Worm (Caenorhabditis elegans) whole organism, L3 larva: ENCODE results near the gene C33F10.1.

Experiments used
- R02D3.7 ChIP-seq: fragments of 150-350 bp; optimal IDR thresholded peaks from 2 replicates; lab custom pipeline; 2014; ENCODE audit warnings: missing biosample characterization, missing genetic modification characterization
- ZK546.5 ChIP-seq: sonication (generic microtip); optimal IDR thresholded peaks from 2 replicates; lab custom pipeline; 2017; ENCODE audit warnings: missing biosample characterization, missing genetic modification characterization
- aly-2 ChIP-seq: fragments of 150-350 bp; optimal IDR thresholded peaks from 2 replicates; lab custom pipeline; 2014; ENCODE audit warnings: missing biosample characterization, missing genetic modification characterization
- ama-1 ChIP-seq: fragments of 150-350 bp; optimal IDR thresholded peaks from 2 replicates; lab custom pipeline; 2018
- ceh-16 ChIP-seq: sonication (generic microtip); optimal IDR thresholded peaks from 2 replicates; lab custom pipeline; 2017; ENCODE audit warnings: missing biosample characterization, missing genetic modification characterization
- ceh-82 ChIP-seq: fragments of 150-350 bp; optimal IDR thresholded peaks from 2 replicates; lab custom pipeline; 2014; ENCODE audit warnings: missing biosample characterization, missing genetic modification characterization
- ceh-9 ChIP-seq: sonication (generic microtip); optimal IDR thresholded peaks from 2 replicates; lab custom pipeline; 2018; ENCODE audit warnings: missing biosample characterization, missing genetic modification characterization
- daf-12 ChIP-seq: fragments of 150-350 bp; optimal IDR thresholded peaks from 2 replicates; lab custom pipeline; 2014; ENCODE audit warnings: missing biosample characterization, missing genetic modification reagents, missing genetic modification characterization
- egl-27 ChIP-seq: sonication (generic microtip); optimal IDR thresholded peaks from 4 replicates; lab custom pipeline; 2017; ENCODE audit warnings: missing biosample characterization, missing genetic modification reagents, missing genetic modification characterization
- egl-5 ChIP-seq: fragments of 150-350 bp; optimal IDR thresholded peaks from 2 replicates; lab custom pipeline; 2017; ENCODE audit warnings: missing biosample characterization, missing genetic modification reagents, missing genetic modification characterization, inconsistent platforms
- elt-1 ChIP-seq: fragments of 150-350 bp; optimal IDR thresholded peaks from 2 replicates; lab custom pipeline; 2014; ENCODE audit warnings: missing biosample characterization, missing genetic modification characterization
- elt-3 ChIP-seq, 3 experiments: fragments of 150-350 bp in 1 of 3; sonication (generic microtip) in 2 of 3; optimal IDR thresholded peaks; 2 replicates in 2 of 3; 4 replicates in 1 of 3; lab custom pipeline; 2014 to 2017; ENCODE audit warnings: missing biosample characterization in 3 of 3, missing genetic modification characterization in 3 of 3
- eor-1 ChIP-seq, 2 experiments: fragments of 150-350 bp; optimal IDR thresholded peaks; 2 replicates each; lab custom pipeline; 2014 to 2018; ENCODE audit warnings: missing biosample characterization in 2 of 2, missing genetic modification characterization in 2 of 2
- fkh-10 ChIP-seq: sonication (generic microtip); optimal IDR thresholded peaks from 2 replicates; lab custom pipeline; 2017; ENCODE audit warnings: missing biosample characterization, missing genetic modification reagents, missing genetic modification characterization
- fkh-2 ChIP-seq: fragments of 150-350 bp; optimal IDR thresholded peaks from 2 replicates; lab custom pipeline; 2014; ENCODE audit warnings: missing biosample characterization, missing genetic modification reagents, missing genetic modification characterization
- fos-1 ChIP-seq: fragments of 150-350 bp; optimal IDR thresholded peaks from 2 replicates; lab custom pipeline; 2014; ENCODE audit warnings: missing biosample characterization, missing genetic modification characterization
- hmg-11 ChIP-seq: sonication (generic microtip); optimal IDR thresholded peaks from 2 replicates; lab custom pipeline; 2016; ENCODE audit warnings: missing genetic modification characterization, missing compliant biosample characterization
- jun-1 ChIP-seq: fragments of 150-350 bp; optimal IDR thresholded peaks from 2 replicates; lab custom pipeline; 2014; ENCODE audit warnings: missing biosample characterization, missing genetic modification reagents, missing genetic modification characterization
- lin-15B ChIP-seq: fragments of 150-350 bp; optimal IDR thresholded peaks from 2 replicates; lab custom pipeline; 2014; ENCODE audit warnings: missing biosample characterization, missing genetic modification characterization
- lin-39 ChIP-seq: fragments of 150-350 bp; optimal IDR thresholded peaks from 2 replicates; lab custom pipeline; 2018; ENCODE audit warnings: missing biosample characterization, missing genetic modification reagents, missing genetic modification characterization
- lsy-12 ChIP-seq: sonication (generic microtip); optimal IDR thresholded peaks from 2 replicates; lab custom pipeline; 2016; ENCODE audit warnings: mild to moderate bottlenecking, missing genetic modification characterization, missing compliant biosample characterization
- mml-1 ChIP-seq: fragments of 150-350 bp; sonication (generic microtip); optimal IDR thresholded peaks from 3 replicates; lab custom pipeline; 2014; ENCODE audit warnings: missing biosample characterization, missing genetic modification characterization
- nfya-1 ChIP-seq: sonication (generic microtip); optimal IDR thresholded peaks from 2 replicates; lab custom pipeline; 2017; ENCODE audit warnings: missing genetic modification characterization, mild to moderate bottlenecking, missing compliant biosample characterization, antibody characterized with exemption, moderate library complexity; ENCODE audit not compliant: insufficient read depth
- nhr-11 ChIP-seq: fragments of 150-350 bp; optimal IDR thresholded peaks from 2 replicates; lab custom pipeline; 2014; ENCODE audit warnings: missing biosample characterization, missing genetic modification characterization
- nhr-12 ChIP-seq: fragments of 150-350 bp; optimal IDR thresholded peaks from 2 replicates; lab custom pipeline; 2014; ENCODE audit warnings: missing biosample characterization, missing genetic modification characterization
- nhr-23 ChIP-seq: fragments of 150-350 bp; optimal IDR thresholded peaks from 2 replicates; lab custom pipeline; 2014; ENCODE audit warnings: missing biosample characterization, missing genetic modification reagents, missing genetic modification characterization
- nhr-237 ChIP-seq: fragments of 150-350 bp; optimal IDR thresholded peaks from 2 replicates; lab custom pipeline; 2014; ENCODE audit warnings: missing biosample characterization, missing genetic modification characterization
- nhr-25 ChIP-seq: sonication (generic microtip); optimal IDR thresholded peaks from 2 replicates; lab custom pipeline; 2017; ENCODE audit warnings: missing biosample characterization, missing genetic modification characterization
- nhr-28 ChIP-seq: fragments of 150-350 bp; optimal IDR thresholded peaks from 2 replicates; lab custom pipeline; 2014; ENCODE audit warnings: missing biosample characterization, missing genetic modification characterization
- nhr-43 ChIP-seq: sonication (generic microtip); optimal IDR thresholded peaks from 2 replicates; lab custom pipeline; 2016; ENCODE audit warnings: mild to moderate bottlenecking, missing genetic modification characterization, missing compliant biosample characterization; ENCODE audit not compliant: poor library complexity, severe bottlenecking
- nhr-67 ChIP-seq: fragments of 150-350 bp; optimal IDR thresholded peaks from 2 replicates; lab custom pipeline; 2014; ENCODE audit warnings: missing biosample characterization, missing genetic modification characterization
- nhr-76 ChIP-seq: fragments of 150-350 bp; sonication (generic microtip); optimal IDR thresholded peaks from 5 replicates; lab custom pipeline; 2014; ENCODE audit warnings: missing biosample characterization, missing genetic modification characterization
- nhr-77 ChIP-seq: fragments of 150-350 bp; optimal IDR thresholded peaks from 2 replicates; lab custom pipeline; 2014; ENCODE audit warnings: missing biosample characterization, missing genetic modification characterization
- pqm-1 ChIP-seq: fragments of 150-350 bp; optimal IDR thresholded peaks from 2 replicates; lab custom pipeline; 2017; ENCODE audit warnings: missing biosample characterization, missing genetic modification characterization, inconsistent platforms
- skn-1 ChIP-seq: fragments of 150-350 bp; optimal IDR thresholded peaks from 2 replicates; lab custom pipeline; 2014; ENCODE audit warnings: missing biosample characterization, missing genetic modification characterization
- tbx-2 ChIP-seq: sonication (generic microtip); optimal IDR thresholded peaks from 2 replicates; lab custom pipeline; 2016; ENCODE audit warnings: mild to moderate bottlenecking, missing genetic modification characterization, missing compliant biosample characterization
- unc-39 ChIP-seq: sonication (generic microtip); optimal IDR thresholded peaks from 4 replicates; lab custom pipeline; 2017; ENCODE audit warnings: missing biosample characterization, missing genetic modification characterization
- unc-62 ChIP-seq: fragments of 150-350 bp; sonication (generic microtip); optimal IDR thresholded peaks from 4 replicates; lab custom pipeline; 2014; ENCODE audit warnings: missing biosample characterization, missing genetic modification reagents, missing genetic modification characterization
- zag-1 ChIP-seq: fragments of 150-350 bp; optimal IDR thresholded peaks from 2 replicates; lab custom pipeline; 2014; ENCODE audit warnings: missing biosample characterization, missing genetic modification characterization
- ztf-4 ChIP-seq: fragments of 150-350 bp; optimal IDR thresholded peaks from 2 replicates; lab custom pipeline; 2014; ENCODE audit warnings: missing biosample characterization, missing genetic modification characterization

Gene C33F10.1

DNA sequence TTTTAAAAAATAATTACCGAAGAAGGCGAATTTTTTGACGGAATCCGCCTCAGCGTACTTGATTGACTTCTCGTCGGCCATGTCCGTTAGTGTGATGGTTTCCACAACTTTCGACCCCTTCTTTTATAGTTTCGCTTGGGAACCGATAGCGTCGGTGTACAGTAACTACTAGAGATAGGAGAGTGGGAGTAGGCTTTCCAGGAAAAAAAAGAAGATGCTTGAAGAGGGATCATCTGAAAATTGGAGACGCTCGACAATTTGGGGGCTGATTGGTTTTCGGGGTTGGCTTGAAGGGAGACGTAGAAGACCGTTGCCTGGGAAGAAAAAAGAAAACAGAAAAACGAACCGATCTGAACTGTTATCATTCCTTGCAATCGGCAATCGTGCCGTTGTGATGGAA is 35.9 kb downstream of the C33F10.1 start, which contains the start of gene col-20:
Gene col-20 (minus strand): TSS at position 101 of the 400 bp plus-strand sequence.
- TF ChIP-seq ceh-82 (tag; lab: Kevin White, UChicago) (no peak), zag-1 (no peak), lsy-12 (tag; lab: Kevin White, UChicago) (no peak), nhr-25 (tag; lab: Kevin White, UChicago) (no peak), hmg-11 (tag; lab: Kevin White, UChicago) (no peak), aly-2 (no peak), lin-15B (tag; lab: Kevin White, UChicago) (no peak), elt-1 (no peak), elt-3 (tag; optimal IDR thresholded peaks at IDR 0.05; lab: Kevin White, UChicago) (no peak), ZK546.5 (tag; lab: Kevin White, UChicago) (no peak), nfya-1 (no peak), nhr-12 (no peak), nhr-76 (no peak), fos-1 (tag; lab: Kevin White, UChicago) (no peak)
- TF ChIP-seq, all 47 proteins: peak for 0

DNA sequence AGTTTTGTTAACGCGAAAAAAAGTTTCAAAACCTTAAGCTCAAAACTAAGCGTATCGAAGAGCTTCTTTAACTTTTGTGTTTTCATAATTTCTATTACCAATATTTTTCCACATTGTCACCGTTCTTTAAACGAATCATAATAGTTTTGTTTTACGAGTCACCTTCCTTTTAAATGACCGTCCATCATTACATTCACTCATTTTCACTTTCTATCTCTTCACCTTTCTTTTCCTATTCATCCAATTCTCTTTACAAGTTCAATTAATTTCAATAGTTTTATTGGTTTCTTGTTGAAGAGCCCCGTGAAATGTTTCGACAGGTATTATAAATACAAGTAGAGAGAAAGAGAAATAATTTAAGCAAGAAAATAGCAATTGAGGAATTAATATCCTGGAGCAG is 37.0 kb downstream of the C33F10.1 start:
- TF ChIP-seq ama-1 (lab: Kevin White, UChicago): no peak
- TF ChIP-seq ztf-4: no peak
- no peak for TF ChIP-seq nhr-11 (tag; lab: Kevin White, UChicago)
- TF ChIP-seq ceh-16: no peak
- no peak for TF ChIP-seq nhr-28 (tag; lab: Kevin White, UChicago)
- TF ChIP-seq nhr-43 (tag; lab: Kevin White, UChicago): peak; percentile 35

ce11 chrII:4873029-4873428 is 38.2 kb downstream of the C33F10.1 start, which contains the start of gene col-73:
Gene col-73 (minus strand): TSS chrII:4873129.
- TF ChIP-seq elt-3 (tag; optimal IDR thresholded peaks at IDR 0.05; lab: Kevin White, UChicago) (no peak), unc-62 (GFP tag; lab: Kevin White, UChicago) (no peak), ceh-9 (tag; lab: Kevin White, UChicago) (no peak), aly-2 (no peak), pqm-1 (tag; lab: Kevin White, UChicago) (no peak), nhr-237 (tag; lab: Kevin White, UChicago) (no peak), hmg-11 (tag; lab: Kevin White, UChicago) (no peak), egl-5 (no peak), tbx-2 (tag; lab: Kevin White, UChicago) (no peak), R02D3.7 (no peak), lsy-12 (tag; lab: Kevin White, UChicago) (no peak), nhr-28 (tag; lab: Kevin White, UChicago) (no peak), ceh-82 (tag; lab: Kevin White, UChicago) (no peak), fkh-2 (tag; lab: Kevin White, UChicago) (no peak), nhr-67 (tag; lab: Kevin White, UChicago) (no peak), nhr-77 (no peak)

- peak; percentile 25 for TF ChIP-seq nhr-43 (tag; lab: Kevin White, UChicago)
- no peak for TF ChIP-seq lin-39
- peak; percentile 79 for TF ChIP-seq nhr-25 (tag; lab: Kevin White, UChicago)
- TF ChIP-seq elt-3 (tag; optimal IDR thresholded peaks at IDR 0.05; lab: Kevin White, UChicago): peak in 1 of 3 experiments; percentile 42
These were observed 39.6 kb downstream of the C33F10.1 start, which contains the start of gene F11G11.15 for ce11 chrII:4874335-4874861. Gene F11G11.15 (plus strand): TSS chrII:4874845.

ce11 chrII:4876091-4876490 is 41.3 kb downstream of the C33F10.1 start, which contains the start of gene F11G11.13:
Gene F11G11.13 (minus strand): TSS chrII:4876179.
- no peak for TF ChIP-seq ceh-82 (tag; lab: Kevin White, UChicago)
- no peak for TF ChIP-seq jun-1
- TF ChIP-seq hmg-11 (tag; lab: Kevin White, UChicago): no peak
- TF ChIP-seq ama-1 (lab: Kevin White, UChicago): no peak
- no peak for TF ChIP-seq egl-27 (tag; lab: Kevin White, UChicago)
- no peak for TF ChIP-seq unc-39
- no peak for TF ChIP-seq nhr-237 (tag; lab: Kevin White, UChicago)
- no peak for TF ChIP-seq nhr-77
- TF ChIP-seq nhr-23 (tag; lab: Kevin White, UChicago): peak; percentile 55
- TF ChIP-seq unc-62 (GFP tag; lab: Kevin White, UChicago): no peak
- no peak for TF ChIP-seq fos-1 (tag; lab: Kevin White, UChicago)
- TF ChIP-seq skn-1 (tag; lab: Kevin White, UChicago): no peak
- TF ChIP-seq nhr-67 (tag; lab: Kevin White, UChicago): no peak
- no peak for TF ChIP-seq eor-1 (tag; optimal IDR thresholded peaks at IDR 0.05; lab: Kevin White, UChicago)
- peak; percentile 67 for TF ChIP-seq nhr-25 (tag; lab: Kevin White, UChicago)
- no peak for TF ChIP-seq daf-12 (tag; lab: Kevin White, UChicago)
- TF ChIP-seq tbx-2 (tag; lab: Kevin White, UChicago): no peak
- TF ChIP-seq fkh-2 (tag; lab: Kevin White, UChicago): no peak
- TF ChIP-seq elt-1: no peak
- TF ChIP-seq elt-3 (tag; optimal IDR thresholded peaks at IDR 0.05; lab: Kevin White, UChicago): peak in 1 of 3 experiments; percentile 6
- TF ChIP-seq mml-1: no peak
- no peak for TF ChIP-seq zag-1
- no peak for TF ChIP-seq nhr-11 (tag; lab: Kevin White, UChicago)
- TF ChIP-seq fkh-10 (GFP tag; lab: Kevin White, UChicago): no peak
- TF ChIP-seq pqm-1 (tag; lab: Kevin White, UChicago): no peak
- no peak for TF ChIP-seq nhr-76
- peak; percentile 27 for TF ChIP-seq nhr-43 (tag; lab: Kevin White, UChicago)
- no peak for TF ChIP-seq lin-15B (tag; lab: Kevin White, UChicago)
